Fruit fly (Drosophila melanogaster) whole organism, embryonic: ENCODE measurements around the gene frj.

ENCODE experiments used
- CG10565 ChIP-seq: fragments of 200-800 bp; sonication (Bioruptor generic); optimal IDR thresholded peaks from 3 replicates; lab custom pipeline; 2016; ENCODE audit warnings: missing biosample characterization, mild to moderate bottlenecking, missing genetic modification characterization
- CG10979 ChIP-seq: fragments of 200-800 bp; sonication (Bioruptor generic); optimal IDR thresholded peaks from 2 replicates; lab custom pipeline; 2018; ENCODE audit warnings: missing biosample characterization, mild to moderate bottlenecking, missing genetic modification characterization, moderate library complexity
- CG12219 ChIP-seq: fragments of 200-800 bp; sonication (Bioruptor generic); optimal IDR thresholded peaks from 3 replicates; lab custom pipeline; 2018; ENCODE audit warnings: missing biosample characterization, mild to moderate bottlenecking, missing genetic modification characterization
- CG12659 ChIP-seq: fragments of 200-800 bp; sonication (Bioruptor generic); optimal IDR thresholded peaks from 3 replicates; lab custom pipeline; 2017; ENCODE audit warnings: mild to moderate bottlenecking, missing biosample characterization, missing genetic modification reagents, missing genetic modification characterization
- CG13123 ChIP-seq: fragments of 200-800 bp; sonication (Bioruptor generic); optimal IDR thresholded peaks from 2 replicates; lab custom pipeline; 2016; ENCODE audit warnings: missing biosample characterization, missing genetic modification characterization
- CG14667 ChIP-seq: fragments of 200-800 bp; sonication (Bioruptor generic); IDR thresholded peaks from 2 replicates; pipeline ENCODE4 v1.3.6; 2022; ENCODE audit warnings: missing biosample characterization, missing genetic modification characterization
- CG16863 ChIP-seq: fragments of 200-800 bp; sonication (Bioruptor generic); optimal IDR thresholded peaks from 3 replicates; lab custom pipeline; 2016; ENCODE audit warnings: missing biosample characterization, missing genetic modification characterization
- CG17186 ChIP-seq: fragments of 200-800 bp; sonication (Bioruptor generic); optimal IDR thresholded peaks from 3 replicates; lab custom pipeline; 2017; ENCODE audit warnings: missing biosample characterization, missing genetic modification reagents, missing genetic modification characterization
- CG17802 ChIP-seq: fragments of 200-800 bp; sonication (Bioruptor generic); optimal IDR thresholded peaks from 2 replicates; lab custom pipeline; 2018; ENCODE audit warnings: missing biosample characterization, mild to moderate bottlenecking, missing genetic modification characterization, moderate library complexity
- CG18619 ChIP-seq: fragments of 200-800 bp; sonication (Bioruptor generic); optimal IDR thresholded peaks from 3 replicates; lab custom pipeline; 2017; ENCODE audit warnings: missing biosample characterization, mild to moderate bottlenecking, missing genetic modification characterization
- CG3281 ChIP-seq: fragments of 200-800 bp; sonication (Bioruptor generic); optimal IDR thresholded peaks from 3 replicates; lab custom pipeline; 2017; ENCODE audit warnings: missing biosample characterization, mild to moderate bottlenecking, missing genetic modification characterization
- CG4730 ChIP-seq: fragments of 200-800 bp; sonication (Bioruptor generic); IDR thresholded peaks from 2 replicates; pipeline ENCODE4 v1.3.6; 2022; ENCODE audit warnings: missing biosample characterization, missing genetic modification characterization
- CG6175 ChIP-seq: fragments of 200-800 bp; sonication (Bioruptor generic); IDR thresholded peaks from 3 replicates; pipeline ENCODE4 v1.3.6; 2022; ENCODE audit warnings: missing biosample characterization, missing genetic modification characterization
- CG6254 ChIP-seq: fragments of 200-800 bp; sonication (Bioruptor generic); optimal IDR thresholded peaks from 3 replicates; lab custom pipeline; 2017; ENCODE audit warnings: mild to moderate bottlenecking, missing biosample characterization, missing genetic modification reagents, missing genetic modification characterization
- CG8089 ChIP-seq: fragments of 200-800 bp; sonication (Bioruptor generic); optimal IDR thresholded peaks from 3 replicates; lab custom pipeline; 2016; ENCODE audit warnings: missing biosample characterization, missing genetic modification characterization
- Eip74EF ChIP-seq, 2 experiments: fragments of 200-800 bp in 1 of 2; fragments of >200 bp in 1 of 2; sonication (Bioruptor generic) in 1 of 2; optimal IDR thresholded peaks; 2 replicates each; lab custom pipeline; 2017 to 2019; ENCODE audit warnings: missing biosample characterization in 2 of 2, missing genetic modification characterization in 2 of 2, mild to moderate bottlenecking in 1 of 2, moderate library complexity in 1 of 2
- Fer1 ChIP-seq: fragments of 200-800 bp; sonication (Bioruptor generic); optimal IDR thresholded peaks from 2 replicates; lab custom pipeline; 2017; ENCODE audit warnings: missing biosample characterization, mild to moderate bottlenecking, missing genetic modification characterization
- Fer2 ChIP-seq: fragments of 200-800 bp; sonication (Bioruptor generic); optimal IDR thresholded peaks from 2 replicates; lab custom pipeline; 2018; ENCODE audit warnings: missing biosample characterization, mild to moderate bottlenecking, missing genetic modification characterization, moderate library complexity
- HLH3B ChIP-seq: fragments of 200-800 bp; sonication (Bioruptor generic); IDR thresholded peaks from 2 replicates; pipeline ENCODE4 v1.3.6; 2022; ENCODE audit warnings: missing biosample characterization, missing genetic modification characterization
- Hey ChIP-seq: fragments of 200-800 bp; sonication (Bioruptor generic); optimal IDR thresholded peaks from 3 replicates; lab custom pipeline; 2018; ENCODE audit warnings: missing biosample characterization, mild to moderate bottlenecking, missing genetic modification characterization
- Hmx ChIP-seq: fragments of 200-800 bp; sonication (Bioruptor generic); optimal IDR thresholded peaks from 2 replicates; lab custom pipeline; 2016; ENCODE audit warnings: missing biosample characterization, missing genetic modification characterization
- Hr3 ChIP-seq: fragments of 200-800 bp; sonication (Bioruptor generic); optimal IDR thresholded peaks from 3 replicates; lab custom pipeline; 2016; ENCODE audit warnings: missing biosample characterization, missing genetic modification characterization
- Hr39 ChIP-seq: fragments of >200 bp; optimal IDR thresholded peaks from 2 replicates; lab custom pipeline; 2017
- Scr ChIP-seq: fragments of 200-800 bp; sonication (Bioruptor generic); IDR thresholded peaks from 2 replicates; pipeline ENCODE4 v1.3.6; 2022; ENCODE audit warnings: missing biosample characterization, missing genetic modification characterization; ENCODE audit not compliant: partially characterized antibody
- Sox102F ChIP-seq: fragments of 200-800 bp; sonication (Bioruptor generic); optimal IDR thresholded peaks from 2 replicates; lab custom pipeline; 2018; ENCODE audit warnings: missing biosample characterization, mild to moderate bottlenecking, missing genetic modification characterization, moderate library complexity
- Taf1 ChIP-seq: fragments of 200-800 bp; sonication (Bioruptor generic); IDR thresholded peaks from 2 replicates; pipeline ENCODE4 v1.3.6; 2022; ENCODE audit warnings: missing biosample characterization, missing genetic modification characterization
- Xbp1 ChIP-seq: fragments of 200-800 bp; sonication (Bioruptor generic); optimal IDR thresholded peaks from 3 replicates; lab custom pipeline; 2016; ENCODE audit warnings: missing biosample characterization, mild to moderate bottlenecking, missing genetic modification characterization
- ac ChIP-seq: fragments of 200-800 bp; sonication (Bioruptor generic); optimal IDR thresholded peaks from 3 replicates; lab custom pipeline; 2017; ENCODE audit warnings: missing biosample characterization, mild to moderate bottlenecking, missing genetic modification characterization
- amos ChIP-seq: fragments of 200-800 bp; sonication (Bioruptor generic); IDR thresholded peaks from 2 replicates; pipeline ENCODE4 v1.3.6; 2022; ENCODE audit warnings: missing biosample characterization, missing genetic modification characterization; ENCODE audit not compliant: partially characterized antibody
- ap ChIP-seq: fragments of 200-800 bp; sonication (Bioruptor generic); IDR thresholded peaks from 2 replicates; pipeline ENCODE4 v1.3.6; 2022; ENCODE audit warnings: missing biosample characterization, missing genetic modification characterization
- bowl ChIP-seq: fragments of 200-800 bp; sonication (Bioruptor generic); IDR thresholded peaks from 2 replicates; pipeline ENCODE4 v1.3.6; 2022; ENCODE audit warnings: missing biosample characterization, missing genetic modification characterization
- cad ChIP-seq: fragments of >200 bp; optimal IDR thresholded peaks from 2 replicates; lab custom pipeline; 2017; ENCODE audit warnings: missing biosample characterization, missing genetic modification characterization
- fru ChIP-seq: fragments of >200 bp; optimal IDR thresholded peaks from 2 replicates; lab custom pipeline; 2017
- gce ChIP-seq: fragments of 200-800 bp; sonication (Bioruptor generic); IDR thresholded peaks from 3 replicates; pipeline ENCODE4 v1.3.6; 2022; ENCODE audit warnings: missing biosample characterization, missing genetic modification characterization
- gt ChIP-seq: fragments of 200-800 bp; sonication (Bioruptor generic); IDR thresholded peaks from 2 replicates; pipeline ENCODE4 v1.3.6; 2022; ENCODE audit warnings: missing biosample characterization, missing genetic modification characterization
- hkb ChIP-seq, 2 experiments: fragments of 200-800 bp in 1 of 2; fragments of >200 bp in 1 of 2; sonication (Bioruptor generic) in 1 of 2; IDR thresholded peaks in 1 of 2; optimal IDR thresholded peaks in 1 of 2; 2 replicates each; pipeline versions ENCODE4 v1.3.6 to Lab custom; 2017 to 2022; ENCODE audit warnings: missing biosample characterization in 1 of 2, missing genetic modification characterization in 1 of 2
- lilli ChIP-seq: fragments of 200-800 bp; sonication (Bioruptor generic); optimal IDR thresholded peaks from 3 replicates; lab custom pipeline; 2016; ENCODE audit warnings: missing biosample characterization, missing genetic modification characterization
- lmd ChIP-seq: fragments of 200-800 bp; sonication (Bioruptor generic); IDR thresholded peaks from 2 replicates; pipeline ENCODE4 v1.3.6; 2022; ENCODE audit warnings: missing biosample characterization, missing genetic modification characterization
- mld ChIP-seq: fragments of 200-800 bp; sonication (Bioruptor generic); IDR thresholded peaks from 3 replicates; pipeline ENCODE4 v1.3.6; 2022; ENCODE audit warnings: missing biosample characterization, missing genetic modification characterization; ENCODE audit not compliant: partially characterized antibody
- pfk ChIP-seq: fragments of 200-800 bp; sonication (Bioruptor generic); optimal IDR thresholded peaks from 2 replicates; lab custom pipeline; 2018; ENCODE audit warnings: missing biosample characterization, mild to moderate bottlenecking, missing genetic modification characterization, moderate library complexity
- psq ChIP-seq: fragments of 200-800 bp; sonication (Bioruptor generic); optimal IDR thresholded peaks from 2 replicates; lab custom pipeline; 2017; ENCODE audit warnings: missing biosample characterization, missing genetic modification characterization
- schlank ChIP-seq: fragments of 200-800 bp; sonication (Bioruptor generic); optimal IDR thresholded peaks from 2 replicates; lab custom pipeline; 2018; ENCODE audit warnings: missing biosample characterization, mild to moderate bottlenecking, missing genetic modification characterization
- seq ChIP-seq: fragments of 200-800 bp; sonication (Bioruptor generic); IDR thresholded peaks from 2 replicates; pipeline ENCODE4 v1.3.6; 2022; ENCODE audit warnings: missing biosample characterization, missing genetic modification characterization
- shn ChIP-seq: fragments of 200-800 bp; sonication (Bioruptor generic); optimal IDR thresholded peaks from 3 replicates; lab custom pipeline; 2016; ENCODE audit warnings: missing biosample characterization, missing genetic modification characterization
- slp2 ChIP-seq: fragments of 200-800 bp; sonication (Bioruptor generic); optimal IDR thresholded peaks from 2 replicates; lab custom pipeline; 2016; ENCODE audit warnings: missing biosample characterization, missing genetic modification characterization
- sna ChIP-seq: fragments of 200-800 bp; sonication (Bioruptor generic); IDR thresholded peaks from 2 replicates; pipeline ENCODE4 v1.3.6; 2022; ENCODE audit warnings: missing biosample characterization, missing genetic modification characterization; ENCODE audit not compliant: partially characterized antibody
- sob ChIP-seq: fragments of 200-800 bp; sonication (Bioruptor generic); IDR thresholded peaks from 2 replicates; pipeline ENCODE4 v1.3.6; 2022; ENCODE audit warnings: missing biosample characterization, missing genetic modification characterization
- tx ChIP-seq: fragments of 200-800 bp; sonication (Bioruptor generic); optimal IDR thresholded peaks from 2 replicates; lab custom pipeline; 2016; ENCODE audit warnings: missing biosample characterization, missing genetic modification characterization
- zen ChIP-seq: fragments of 200-800 bp; sonication (Bioruptor generic); optimal IDR thresholded peaks from 3 replicates; lab custom pipeline; 2018; ENCODE audit warnings: missing biosample characterization, mild to moderate bottlenecking, missing genetic modification characterization, moderate library complexity

frj gene

dm6 chr2L:6480212-6480994 lies 24.6 kb downstream of the frj start, which contains the start of the genes Sec61alpha and Daxx (continued):
- peak; percentile 89 for TF ChIP-seq CG16863 (GFP tag; lab: Kevin White, UChicago)
- no peak for TF ChIP-seq cad (GFP tag; lab: Kevin White, UChicago)
- peak; percentile 40 for TF ChIP-seq schlank (tag; lab: Kevin White, UChicago)
- peak; percentile 87 for TF ChIP-seq Hr3 (GFP tag; lab: Kevin White, UChicago)
- TF ChIP-seq fru (lab: Kevin White, UChicago): no peak
- TF ChIP-seq CG17802: peak; percentile 21
- TF ChIP-seq CG13123: peak; percentile 80
- TF ChIP-seq lmd (GFP tag; lab: Robert Waterston, UW): peak; percentile 87
- TF ChIP-seq hkb (optimal IDR thresholded peaks at IDR 0.05; lab: Kevin White, UChicago): peak; percentile 61
- peak; percentile 81 for TF ChIP-seq hkb (GFP tag; IDR thresholded peaks at IDR 0.05; lab: Robert Waterston, UW)
- peak; percentile 100 for TF ChIP-seq amos (GFP tag; lab: Robert Waterston, UW)
- peak; percentile 64 for TF ChIP-seq seq (GFP tag; lab: Robert Waterston, UW)
- peak; percentile 57; the same call in 1 of the 2 replicates for TF ChIP-seq ap (GFP tag; lab: Robert Waterston, UW)
- peak; percentile 13 for TF ChIP-seq Hmx
- peak; percentile 47 for TF ChIP-seq psq (GFP tag; lab: Kevin White, UChicago)
- peak; percentile 79 for TF ChIP-seq CG8089 (GFP tag; lab: Kevin White, UChicago)
- TF ChIP-seq pfk (GFP tag; lab: Kevin White, UChicago): no peak
- peak; percentile 68 for TF ChIP-seq CG10979 (tag; lab: Kevin White, UChicago)
- peak; percentile 75 for TF ChIP-seq CG18619 (GFP tag; lab: Kevin White, UChicago)
- TF ChIP-seq CG12219 (GFP tag; lab: Kevin White, UChicago): peak; percentile 69
- TF ChIP-seq lilli: peak; percentile 94
- peak; percentile 99 for TF ChIP-seq Scr (GFP tag; lab: Robert Waterston, UW)
- TF ChIP-seq Fer2: peak; percentile 77
- TF ChIP-seq CG4730 (GFP tag; lab: Robert Waterston, UW): peak; percentile 68
- peak; percentile 88 for TF ChIP-seq sob (GFP tag; lab: Robert Waterston, UW)
- peak; percentile 64 for TF ChIP-seq CG6175 (GFP tag; lab: Robert Waterston, UW)
- peak; percentile 80 for TF ChIP-seq Sox102F (GFP tag; lab: Kevin White, UChicago)
- peak; percentile 94 for TF ChIP-seq shn (GFP tag; lab: Kevin White, UChicago)
- no peak for TF ChIP-seq Hr39 (lab: Kevin White, UChicago)
- peak; percentile 79 for TF ChIP-seq CG17186
- TF ChIP-seq bowl (GFP tag; lab: Robert Waterston, UW): 0 out of 2 replicates have a peak, but pooled peaks have one; percentile 53
- peak; percentile 31 for TF ChIP-seq CG10565 (GFP tag; lab: Kevin White, UChicago)
- TF ChIP-seq sna (GFP tag; lab: Robert Waterston, UW): peak; percentile 98
- no peak for TF ChIP-seq Hey (tag; lab: Kevin White, UChicago)
- peak; percentile 78 for TF ChIP-seq Taf1 (GFP tag; lab: Robert Waterston, UW)
- peak; percentile 50; the same call in 1 of the 3 replicates for TF ChIP-seq gce
- TF ChIP-seq gt (GFP tag; lab: Robert Waterston, UW): 0 out of 2 replicates have a peak, but pooled peaks have one; percentile 27
- TF ChIP-seq mld (GFP tag; lab: Robert Waterston, UW): peak; percentile 100
- peak; percentile 73 for TF ChIP-seq zen (tag; lab: Kevin White, UChicago)
- TF ChIP-seq Eip74EF (GFP tag; optimal IDR thresholded peaks at IDR 0.05; lab: Kevin White, UChicago): peak in 1 of 2 experiments; percentile 72
- peak; percentile 81 for TF ChIP-seq HLH3B (GFP tag; lab: Robert Waterston, UW)
- peak; percentile 89 for TF ChIP-seq Xbp1 (GFP tag; lab: Kevin White, UChicago)
- peak; percentile 85 for TF ChIP-seq CG12659
- peak; percentile 67 for TF ChIP-seq Fer1
- peak; percentile 70 for TF ChIP-seq CG3281 (GFP tag; lab: Kevin White, UChicago)
- no peak for TF ChIP-seq CG6254 (GFP tag; lab: Kevin White, UChicago)
- TF ChIP-seq CG14667 (GFP tag; lab: Robert Waterston, UW): peak; percentile 80
- peak; percentile 87 for TF ChIP-seq tx (GFP tag; lab: Kevin White, UChicago)
- TF ChIP-seq slp2 (GFP tag; lab: Kevin White, UChicago): peak; percentile 86
- TF ChIP-seq ac (GFP tag; lab: Kevin White, UChicago): peak; percentile 5
